Fruit fly (Drosophila melanogaster): ENCODE data around the gene Dd.

Gene Dd

DNA sequence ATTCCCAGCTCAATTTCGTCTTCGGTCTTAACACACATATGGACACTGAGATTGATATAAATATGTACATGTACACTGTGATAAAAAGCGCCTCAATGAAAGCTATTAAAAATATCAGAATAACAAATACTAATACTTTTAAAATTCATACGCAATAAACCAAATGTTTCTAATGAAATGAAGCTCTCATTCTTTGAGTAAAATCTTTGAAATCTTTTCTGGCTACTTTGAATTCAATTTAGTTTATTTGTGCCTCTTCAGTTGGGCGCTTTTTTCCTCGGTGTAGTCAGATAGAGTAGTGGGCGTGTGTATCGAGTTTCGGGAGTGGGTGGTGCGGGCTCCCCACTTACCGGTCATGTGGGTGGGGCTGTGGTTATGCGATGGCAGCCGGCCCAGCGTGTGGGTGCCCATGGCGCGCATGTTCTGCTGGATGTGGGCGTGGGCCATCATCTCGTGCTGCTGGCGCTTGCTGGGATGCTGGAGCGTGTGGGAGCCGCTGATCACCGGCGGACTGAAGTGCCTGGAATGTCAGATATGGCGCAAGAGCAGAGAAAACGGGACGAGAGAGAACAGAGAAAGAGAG, 10.8 kb upstream of the Dd start:
- TF ChIP-seq Ssrp (tag; optimal IDR thresholded peaks at IDR 0.05) (peak; percentile 13), Six4 (GFP tag; optimal IDR thresholded peaks at IDR 0.05) (peak; percentile 4), pnt (GFP tag; optimal IDR thresholded peaks at IDR 0.05) (no peak), chif (GFP tag; optimal IDR thresholded peaks at IDR 0.05) (peak in 1 of 2 experiments; percentile 15), CG16813 (GFP tag; IDR thresholded peaks at IDR 0.05; ENCODE audit: partially characterized antibody) (no peak), ab (GFP tag; optimal IDR thresholded peaks at IDR 0.05) (no peak), D19A (tag; optimal IDR thresholded peaks at IDR 0.05) (peak; percentile 17), GATAe (GFP tag; conservative IDR thresholded peaks at IDR 0.05) (no peak), phol (tag; optimal IDR thresholded peaks at IDR 0.05) (peak; percentile 53), CG4820 (GFP tag; optimal IDR thresholded peaks at IDR 0.05) (peak; percentile 21), Med (GFP tag) (peak; percentile 71), fd96Cb (tag; optimal IDR thresholded peaks at IDR 0.05) (peak; percentile 21), CG9817 (tag; optimal IDR thresholded peaks at IDR 0.05) (peak; percentile 6), CG4424 (GFP tag; optimal IDR thresholded peaks at IDR 0.05) (peak; percentile 3), CG18262 (tag; optimal IDR thresholded peaks at IDR 0.05) (peak; percentile 41), az2 (GFP tag; optimal IDR thresholded peaks at IDR 0.05) (peak; percentile 1), Max (GFP tag; optimal IDR thresholded peaks at IDR 0.05) (no peak), CG17359 (tag; optimal IDR thresholded peaks at IDR 0.05) (peak; percentile 62), CG4730 (GFP tag; IDR thresholded peaks at IDR 0.05) (no peak), grn (GFP tag; optimal IDR thresholded peaks at IDR 0.05) (no peak), CG3281 (GFP tag; optimal IDR thresholded peaks at IDR 0.05) (peak; percentile 8), Rfx (GFP tag; IDR thresholded peaks at IDR 0.05) (0 out of 2 replicates have a peak, but pooled peaks have one; percentile 7), E2f1 (GFP tag; IDR thresholded peaks at IDR 0.05) (0 out of 2 replicates have a peak, but pooled peaks have one; percentile 32), Pdp1 (GFP tag; optimal IDR thresholded peaks at IDR 0.05) (peak; percentile 5 to 28), cwo (GFP tag; optimal IDR thresholded peaks at IDR 0.05) (peak; percentile 17), HLH3B (GFP tag; IDR thresholded peaks at IDR 0.05) (peak; percentile 29; the same call in 1 of the 2 replicates), CG8478 (optimal IDR thresholded peaks at IDR 0.05) (no peak), sob (GFP tag; IDR thresholded peaks at IDR 0.05) (no peak), ro (GFP tag; IDR thresholded peaks at IDR 0.05) (no peak), Meics (GFP tag; optimal IDR thresholded peaks at IDR 0.05) (peak; percentile 24), sr (GFP tag; IDR thresholded peaks at IDR 0.05) (peak; percentile 96), CG8388 (GFP tag; optimal IDR thresholded peaks at IDR 0.05) (peak; percentile 20), Hey (tag; optimal IDR thresholded peaks at IDR 0.05) (no peak), CG10321 (GFP tag; IDR thresholded peaks at IDR 0.05) (no peak), CG34422 (GFP tag; IDR thresholded peaks at IDR 0.05) (no peak), Xbp1 (GFP tag; optimal IDR thresholded peaks at IDR 0.05) (peak; percentile 1), CG10979 (tag; optimal IDR thresholded peaks at IDR 0.05) (peak; percentile 39), CG31388 (GFP tag; optimal IDR thresholded peaks at IDR 0.05) (no peak), CG13424 (tag; optimal IDR thresholded peaks at IDR 0.05) (peak; percentile 54), lilli (GFP tag; optimal IDR thresholded peaks at IDR 0.05) (peak; percentile 13), Sry-β (GFP tag; optimal IDR thresholded peaks at IDR 0.05) (no peak), CG2712 (tag; optimal IDR thresholded peaks at IDR 0.05) (peak; percentile 21), CG10267 (tag; optimal IDR thresholded peaks at IDR 0.05) (peak; percentile 25), kay (GFP tag; optimal IDR thresholded peaks at IDR 0.05) (no peak), CoRest (tag; optimal IDR thresholded peaks at IDR 0.05) (peak; percentile 30), CG14710 (tag; optimal IDR thresholded peaks at IDR 0.05) (peak; percentile 13), CG1024 (GFP tag; IDR thresholded peaks at IDR 0.05) (no peak), peb (GFP tag; IDR thresholded peaks at IDR 0.05) (no peak), CG15601 (tag; optimal IDR thresholded peaks at IDR 0.05) (peak; percentile 0), Chrac-16 (GFP tag; optimal IDR thresholded peaks at IDR 0.05) (no peak), Atf3 (GFP tag; optimal IDR thresholded peaks at IDR 0.05) (no peak)

Measured in whole organism, embryonic.